Worm (Caenorhabditis elegans): ENCODE data around the gene Y116A8C.20.

The Y116A8C.20 gene

ce11 chrIV:16995425-16995824 is 45.3 kb upstream of the Y116A8C.20 start, which contains the start of gene rom-4 (continued):
- TF ChIP-seq K12H6.12 (tag; optimal IDR thresholded peaks at IDR 0.05) (no peak), B0019.2 (GFP tag; conservative IDR thresholded peaks at IDR 0.05) (no peak), lir-1 (GFP tag; conservative IDR thresholded peaks at IDR 0.05) (no peak), lag-1 (GFP tag; IDR thresholded peaks at IDR 0.05) (no peak), Y53G8AR.9 (GFP tag; conservative IDR thresholded peaks at IDR 0.05) (no peak), athp-1 (tag; optimal IDR thresholded peaks at IDR 0.05) (no peak), T07F8.4 (tag; optimal IDR thresholded peaks at IDR 0.05) (no peak), F39B2.1 (GFP tag; IDR thresholded peaks at IDR 0.05) (no peak), madf-6 (GFP tag; IDR thresholded peaks at IDR 0.05) (no peak), rec-8 (tag; optimal IDR thresholded peaks at IDR 0.05) (peak in 1 of 2 experiments; percentile 13), dpff-1 (tag; optimal IDR thresholded peaks at IDR 0.05) (no peak), lin-40 (tag; optimal IDR thresholded peaks at IDR 0.05) (no peak), F55B11.4 (tag; optimal IDR thresholded peaks at IDR 0.05; ENCODE audit: borderline replicate concordance, insufficient read depth) (no peak), B0035.1 (tag; optimal IDR thresholded peaks at IDR 0.05) (no peak), F52B5.7 (tag; optimal IDR thresholded peaks at IDR 0.05) (no peak), madf-10 (tag; optimal IDR thresholded peaks at IDR 0.05) (peak; percentile 37), ceh-58 (GFP tag; IDR thresholded peaks at IDR 0.05) (no peak), unc-130 (GFP tag; optimal IDR thresholded peaks at IDR 0.05) (peak; percentile 71), ztf-6 (GFP tag; IDR thresholded peaks at IDR 0.05) (no peak), lin-35 (GFP tag; optimal IDR thresholded peaks at IDR 0.05) (peak in 1 of 3 experiments; percentile 76), F33H1.4 (GFP tag; IDR thresholded peaks at IDR 0.05) (no peak), ztf-22 (GFP tag; optimal IDR thresholded peaks at IDR 0.05) (no peak), Y67H2A.10 (GFP tag; conservative IDR thresholded peaks at IDR 0.05) (0 out of 2 replicates have a peak, but pooled peaks have one; percentile 26), dpl-1 (GFP tag; optimal IDR thresholded peaks at IDR 0.05) (peak; percentile 68), tbx-9 (tag; optimal IDR thresholded peaks at IDR 0.05; ENCODE audit: borderline replicate concordance) (no peak), lsl-1 (GFP tag; optimal IDR thresholded peaks at IDR 0.05) (peak; percentile 49), nhr-27 (tag; optimal IDR thresholded peaks at IDR 0.05) (no peak), efl-1 (GFP tag; optimal IDR thresholded peaks at IDR 0.05) (peak; percentile 79), ztf-26 (tag; optimal IDR thresholded peaks at IDR 0.05) (no peak), C06A6.2 (GFP tag; conservative IDR thresholded peaks at IDR 0.05) (no peak), let-607 (tag; optimal IDR thresholded peaks at IDR 0.05) (peak in 1 of 2 experiments; percentile 13), hlh-26 (GFP tag; conservative IDR thresholded peaks at IDR 0.05) (no peak), sptf-2 (GFP tag; optimal IDR thresholded peaks at IDR 0.05) (no peak), rpc-1 (optimal IDR thresholded peaks at IDR 0.05) (no peak), rpc-1 (tag; optimal IDR thresholded peaks at IDR 0.05) (no peak), F57A8.1 (GFP tag; optimal IDR thresholded peaks at IDR 0.05) (no peak), nhr-120 (GFP tag; IDR thresholded peaks at IDR 0.05) (no peak), aptf-2 (GFP tag; conservative IDR thresholded peaks at IDR 0.05) (no peak), atf-7 (tag; optimal IDR thresholded peaks at IDR 0.05) (no peak), mcd-1 (GFP tag; IDR thresholded peaks at IDR 0.05) (no peak; the same call in none of the 2 replicates), attf-6 (GFP tag; IDR thresholded peaks at IDR 0.05) (peak; percentile 92), hlh-12 (tag; optimal IDR thresholded peaks at IDR 0.05) (no peak), F23B12.7 (tag; optimal IDR thresholded peaks at IDR 0.05; ENCODE audit: insufficient read depth) (peak; percentile 5), hsf-1 (GFP tag; IDR thresholded peaks at IDR 0.05) (no peak)

Data from whole organism, young adult.